Worm (Caenorhabditis elegans) whole organism, L2 larva: ENCODE measurements around the gene ZK105.6.

Experiments used
- ZK546.5 ChIP-seq: sonication (generic microtip); optimal IDR thresholded peaks from 2 replicates; lab custom pipeline; 2017; ENCODE audit warnings: missing biosample characterization, missing genetic modification characterization
- ama-1 ChIP-seq: fragments of 150-350 bp; optimal IDR thresholded peaks from 2 replicates; lab custom pipeline; 2018; ENCODE audit warnings: inconsistent platforms
- egl-27 ChIP-seq: sonication (generic microtip); optimal IDR thresholded peaks from 3 replicates; lab custom pipeline; 2017; ENCODE audit warnings: missing biosample characterization, missing genetic modification reagents, missing genetic modification characterization
- elt-1 ChIP-seq: fragments of 150-350 bp; optimal IDR thresholded peaks from 2 replicates; lab custom pipeline; 2014; ENCODE audit warnings: missing biosample characterization, missing genetic modification characterization
- fos-1 ChIP-seq: fragments of 150-350 bp; optimal IDR thresholded peaks from 2 replicates; lab custom pipeline; 2014; ENCODE audit warnings: missing biosample characterization, missing genetic modification characterization
- lsy-2 ChIP-seq, 2 experiments: fragments of 150-350 bp in 1 of 2; sonication (generic microtip) in 1 of 2; optimal IDR thresholded peaks; 2 replicates each; lab custom pipeline; 2014 to 2017; ENCODE audit warnings: missing biosample characterization in 2 of 2, missing genetic modification characterization in 2 of 2
- mdl-1 ChIP-seq, 2 experiments: fragments of 150-350 bp in 1 of 2; sonication (generic microtip) in 1 of 2; optimal IDR thresholded peaks; 2 replicates each; lab custom pipeline; 2017; ENCODE audit warnings: missing biosample characterization in 2 of 2, missing genetic modification characterization in 2 of 2
- nhr-10 ChIP-seq: sonication (generic microtip); optimal IDR thresholded peaks from 2 replicates; lab custom pipeline; 2017; ENCODE audit warnings: missing biosample characterization, missing genetic modification characterization
- nhr-11 ChIP-seq: fragments of 150-350 bp; optimal IDR thresholded peaks from 2 replicates; lab custom pipeline; 2014; ENCODE audit warnings: missing biosample characterization, missing genetic modification characterization
- nhr-12 ChIP-seq: fragments of 150-350 bp; optimal IDR thresholded peaks from 2 replicates; lab custom pipeline; 2014; ENCODE audit warnings: missing biosample characterization, missing genetic modification characterization
- sma-9 ChIP-seq, 2 experiments: fragments of 150-350 bp in 1 of 2; sonication (generic microtip) in 1 of 2; optimal IDR thresholded peaks; 2 replicates each; lab custom pipeline; 2014 to 2016; ENCODE audit warnings: missing genetic modification characterization in 2 of 2, mild to moderate bottlenecking in 1 of 2, missing biosample characterization in 1 of 2, missing compliant biosample characterization in 1 of 2, missing genetic modification reagents in 1 of 2, moderate library complexity in 1 of 2
- unc-62 ChIP-seq: fragments of 150-350 bp; optimal IDR thresholded peaks from 2 replicates; lab custom pipeline; 2014; ENCODE audit warnings: missing biosample characterization, missing genetic modification reagents, missing genetic modification characterization
- ztf-11 ChIP-seq: sonication (generic microtip); optimal IDR thresholded peaks from 2 replicates; lab custom pipeline; 2017; ENCODE audit warnings: missing biosample characterization, missing genetic modification characterization

DNA sequence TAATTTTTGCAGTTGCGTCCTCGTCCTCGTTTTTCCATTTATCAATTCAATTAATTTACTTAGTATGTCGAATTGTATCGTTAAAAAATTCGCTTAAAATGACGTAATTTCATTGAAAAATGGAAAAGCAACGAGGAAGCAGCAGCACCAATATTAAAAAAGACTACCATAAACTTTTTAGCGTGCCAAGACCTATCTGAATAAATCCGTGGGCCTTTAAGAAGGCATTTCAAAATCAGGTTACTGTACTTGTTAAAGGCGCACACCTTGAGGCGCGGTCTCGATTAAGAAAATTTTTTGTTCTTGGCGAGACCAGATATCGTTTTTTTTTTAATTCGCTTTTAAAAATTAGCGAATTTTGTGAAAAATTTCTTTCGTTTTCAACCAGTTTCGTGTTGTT is 49.8 kb upstream of the ZK105.6 start:
- TF ChIP-seq ztf-11 (tag; lab: Kevin White, UChicago), result no peak
- no peak for TF ChIP-seq nhr-10
- no peak for TF ChIP-seq ZK546.5
- TF ChIP-seq ama-1 (lab: Kevin White, UChicago), result no peak
- TF ChIP-seq lsy-2 (tag; optimal IDR thresholded peaks at IDR 0.05; lab: Kevin White, UChicago), result no peak
- TF ChIP-seq nhr-11 (tag; lab: Kevin White, UChicago), result no peak
- no peak for TF ChIP-seq unc-62 (GFP tag; lab: Kevin White, UChicago)
- no peak for TF ChIP-seq sma-9 (GFP tag; optimal IDR thresholded peaks at IDR 0.05; lab: Kevin White, UChicago)
- TF ChIP-seq sma-9 (tag; optimal IDR thresholded peaks at IDR 0.05; lab: Kevin White, UChicago), result no peak
- TF ChIP-seq nhr-12 (tag; lab: Kevin White, UChicago), result no peak
- TF ChIP-seq elt-1 (tag; lab: Kevin White, UChicago), result no peak
- TF ChIP-seq mdl-1 (tag; optimal IDR thresholded peaks at IDR 0.05; lab: Kevin White, UChicago), result no peak
- no peak for TF ChIP-seq egl-27 (tag; lab: Kevin White, UChicago)
- no peak for TF ChIP-seq fos-1 (tag; lab: Kevin White, UChicago)
